Fruit fly (Drosophila melanogaster): Measurements from ENCODE around the gene NANS.

The NANS gene

DNA sequence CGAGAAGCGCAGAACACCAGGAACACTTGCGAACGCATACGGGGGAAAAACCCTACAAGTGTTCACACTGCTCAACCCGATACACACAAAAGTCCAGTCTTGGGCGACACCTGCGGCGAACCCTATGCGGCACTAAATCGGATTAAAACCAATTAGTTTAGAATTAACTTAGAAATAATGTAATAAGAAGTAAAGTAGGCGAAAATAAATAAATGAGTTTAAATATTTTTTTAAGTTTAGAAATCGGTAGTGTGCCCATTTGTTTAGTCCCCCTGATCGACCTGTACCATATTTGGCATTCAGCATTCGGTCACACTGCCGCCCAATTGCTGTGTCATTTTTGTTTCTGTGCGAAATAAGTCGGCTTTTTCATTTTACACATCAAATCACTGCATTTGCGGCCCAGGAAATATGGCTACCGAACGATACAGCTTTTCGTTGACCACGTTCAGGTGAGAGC is 4.7 kb downstream of the NANS start, which contains the start of gene Prosalpha2 (continued):
- TF ChIP-seq fkh (GFP tag; optimal IDR thresholded peaks at IDR 0.05) (no peak), Eip78C (GFP tag) (peak; percentile 77), dsx (GFP tag; optimal IDR thresholded peaks at IDR 0.05; ENCODE audit: poor library complexity, severe bottlenecking) (peak; percentile 18), fd59A (GFP tag; optimal IDR thresholded peaks at IDR 0.05) (no peak), Hr39 (GFP tag; optimal IDR thresholded peaks at IDR 0.05) (no peak), CG1621 (tag; optimal IDR thresholded peaks at IDR 0.05) (no peak), Sox102F (GFP tag; optimal IDR thresholded peaks at IDR 0.05) (no peak), net (GFP tag; optimal IDR thresholded peaks at IDR 0.05) (no peak), Eip93F (GFP tag; optimal IDR thresholded peaks at IDR 0.05) (no peak), Lpt (GFP tag; optimal IDR thresholded peaks at IDR 0.05) (no peak), CG11294 (GFP tag; IDR thresholded peaks at IDR 0.05) (no peak), vri (GFP tag; optimal IDR thresholded peaks at IDR 0.05) (no peak), topi (GFP tag; optimal IDR thresholded peaks at IDR 0.05) (peak; percentile 29), Smox (GFP tag; optimal IDR thresholded peaks at IDR 0.05) (no peak), ss (GFP tag; optimal IDR thresholded peaks at IDR 0.05) (no peak), esn (GFP tag; optimal IDR thresholded peaks at IDR 0.05) (peak; percentile 22), lz (GFP tag; optimal IDR thresholded peaks at IDR 0.05) (peak; percentile 22), CG9139 (GFP tag; optimal IDR thresholded peaks at IDR 0.05) (no peak), salr (GFP tag; optimal IDR thresholded peaks at IDR 0.05) (no peak), Gug (GFP tag; IDR thresholded peaks at IDR 0.05) (0 out of 2 replicates have a peak, but pooled peaks have one; percentile 30)

DNA sequence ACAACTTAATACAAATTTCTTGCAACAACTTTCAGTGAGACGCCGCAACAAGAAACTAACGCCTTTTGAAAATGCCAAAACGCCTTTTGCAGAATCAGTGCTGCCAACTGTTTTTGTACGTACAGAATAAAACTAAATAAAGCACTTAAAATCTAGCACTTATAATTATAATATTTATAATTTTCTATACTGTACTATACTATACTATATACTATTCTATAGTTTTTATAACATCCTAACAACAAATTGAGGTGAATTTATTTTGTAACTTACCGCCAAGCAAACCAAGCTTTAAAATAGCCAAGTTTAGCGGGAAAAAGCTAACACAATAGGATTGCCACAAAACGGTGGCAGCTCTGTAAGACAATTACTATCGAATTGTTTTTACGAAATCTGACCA is 7.4 kb downstream of the NANS start, which contains the start of the genes Aos1 and Srlp:
TSS of gene Aos1 (minus strand) at position 59 of the 400 bp plus-strand sequence.
TSS of gene Srlp (plus strand) at position 335 of the 400 bp plus-strand sequence.
- TF ChIP-seq dsx (GFP tag; optimal IDR thresholded peaks at IDR 0.05; ENCODE audit: poor library complexity, severe bottlenecking): peak; percentile 45
- no peak for TF ChIP-seq OdsH (GFP tag; optimal IDR thresholded peaks at IDR 0.05)
- no peak for TF ChIP-seq CG10669 (GFP tag; optimal IDR thresholded peaks at IDR 0.05)
- peak; percentile 43 for TF ChIP-seq esn (GFP tag; optimal IDR thresholded peaks at IDR 0.05)
- TF ChIP-seq CG3919 (GFP tag; optimal IDR thresholded peaks at IDR 0.05): no peak
- peak; percentile 35 for TF ChIP-seq Ets96B (tag; optimal IDR thresholded peaks at IDR 0.05)
- TF ChIP-seq CG31627 (GFP tag; optimal IDR thresholded peaks at IDR 0.05): no peak
- peak; percentile 70 for TF ChIP-seq CG3032 (tag; optimal IDR thresholded peaks at IDR 0.05)
- peak; percentile 14 for TF ChIP-seq topi (GFP tag; optimal IDR thresholded peaks at IDR 0.05)
- TF ChIP-seq lz (GFP tag; optimal IDR thresholded peaks at IDR 0.05): peak; percentile 2
- no peak for TF ChIP-seq CG6792 (GFP tag; optimal IDR thresholded peaks at IDR 0.05)
- TF ChIP-seq fkh (GFP tag; optimal IDR thresholded peaks at IDR 0.05): no peak
- TF ChIP-seq Sox14 (GFP tag; optimal IDR thresholded peaks at IDR 0.05): peak; percentile 52
- TF ChIP-seq Eip75B (GFP tag; optimal IDR thresholded peaks at IDR 0.05): no peak
- TF ChIP-seq CG8319 (GFP tag; optimal IDR thresholded peaks at IDR 0.05): peak; percentile 10
- peak; percentile 47 for TF ChIP-seq Eip78C (GFP tag)
- TF ChIP-seq Lpt (GFP tag; optimal IDR thresholded peaks at IDR 0.05): peak; percentile 14

DNA sequence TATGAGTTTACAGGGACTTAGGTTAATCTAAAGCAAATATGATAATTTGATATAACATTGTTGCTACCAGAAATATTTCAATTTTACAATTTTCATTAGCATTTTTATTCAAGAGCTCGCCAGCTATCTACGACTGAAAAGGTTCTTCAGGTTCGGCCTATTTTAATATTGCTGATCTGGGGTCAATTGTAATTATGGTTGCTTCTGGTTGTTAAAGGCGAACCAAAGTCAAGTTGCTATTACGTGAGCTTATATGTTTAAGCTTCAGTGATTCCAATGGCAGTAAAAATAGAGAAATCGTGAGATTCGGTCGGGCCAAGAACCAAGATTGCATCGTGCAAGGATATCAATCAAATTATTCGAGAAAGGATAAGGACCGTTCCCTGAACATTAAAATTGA is 9.6 kb downstream of the NANS start, which contains the start of gene Desat2:
TSS of gene Desat2 (plus strand) at position 301 of the 400 bp plus-strand sequence.
- no peak for TF ChIP-seq fd59A (GFP tag; optimal IDR thresholded peaks at IDR 0.05)
- TF ChIP-seq CG6163 (GFP tag; IDR thresholded peaks at IDR 0.05): no peak

DNA sequence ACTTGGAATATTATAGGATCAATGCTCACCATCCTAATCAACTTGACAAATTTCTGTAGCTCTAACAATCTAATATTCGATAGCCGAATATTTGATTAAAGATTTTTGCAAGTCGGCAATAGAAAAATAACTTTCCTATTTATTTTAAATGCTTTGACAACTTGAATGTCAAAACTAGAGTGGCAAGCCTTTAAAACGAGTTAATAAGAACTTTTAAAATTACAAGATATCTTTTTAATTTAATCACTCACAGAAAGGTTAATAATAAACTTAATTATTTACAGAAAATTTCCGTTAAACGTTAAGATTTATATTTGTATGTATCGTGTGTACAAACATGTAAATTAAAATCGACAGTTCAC is 12.6 kb downstream of the NANS start, which contains the start of the genes CG17207 and CG46427:
TSS of gene CG17207 (minus strand) at position 101 of the 362 bp plus-strand sequence.
TSS of gene CG46427 (minus strand) at position 101 of the 362 bp plus-strand sequence.
- TF ChIP-seq pdm3 (GFP tag; optimal IDR thresholded peaks at IDR 0.05): no peak
- no peak for TF ChIP-seq dac (GFP tag; optimal IDR thresholded peaks at IDR 0.05)
- TF ChIP-seq fkh (GFP tag; optimal IDR thresholded peaks at IDR 0.05): no peak
- TF ChIP-seq CG1621 (tag; optimal IDR thresholded peaks at IDR 0.05): no peak
- no peak for TF ChIP-seq CG6792 (GFP tag; optimal IDR thresholded peaks at IDR 0.05)
- TF ChIP-seq Lpt (GFP tag; optimal IDR thresholded peaks at IDR 0.05): no peak
- no peak for TF ChIP-seq CG10669 (GFP tag; optimal IDR thresholded peaks at IDR 0.05)
- no peak for TF ChIP-seq topi (GFP tag; optimal IDR thresholded peaks at IDR 0.05)
- no peak for TF ChIP-seq OdsH (GFP tag; optimal IDR thresholded peaks at IDR 0.05)
- TF ChIP-seq cyc (GFP tag; optimal IDR thresholded peaks at IDR 0.05): no peak
- TF ChIP-seq CG10631 (GFP tag; optimal IDR thresholded peaks at IDR 0.05): no peak
- TF ChIP-seq CG8119 (GFP tag; IDR thresholded peaks at IDR 0.05): no peak
- no peak for TF ChIP-seq achi (GFP tag; optimal IDR thresholded peaks at IDR 0.05)
- TF ChIP-seq CG8632 (GFP tag; optimal IDR thresholded peaks at IDR 0.05): no peak
